Worm (Caenorhabditis elegans) whole organism, young adult: ENCODE results near the gene R12G8.1.

Source experiments
- C17E4.6 ChIP-seq: fragments of 200-800 bp; sonication (Bioruptor generic); IDR thresholded peaks from 2 replicates; pipeline ENCODE4 v1.3.6; 2022; ENCODE audit warnings: missing genetic modification reagents, missing genetic modification characterization, missing compliant biosample characterization
- F10E7.11 ChIP-seq: sonication (generic microtip); optimal IDR thresholded peaks from 2 replicates; lab custom pipeline; 2017; ENCODE audit warnings: mild to moderate bottlenecking, missing genetic modification characterization, moderate library complexity, missing compliant biosample characterization
- F22D6.2 ChIP-seq: sonication (generic microtip); optimal IDR thresholded peaks from 2 replicates; lab custom pipeline; 2016; ENCODE audit warnings: mild to moderate bottlenecking, missing genetic modification characterization, missing compliant biosample characterization
- F23B12.7 ChIP-seq: sonication (generic microtip); optimal IDR thresholded peaks from 2 replicates; lab custom pipeline; 2017; ENCODE audit warnings: missing genetic modification characterization, mild to moderate bottlenecking, missing compliant biosample characterization, antibody characterized with exemption, moderate library complexity; ENCODE audit not compliant: insufficient read depth
- F33H1.4 ChIP-seq: fragments of 200-800 bp; sonication (Bioruptor generic); IDR thresholded peaks from 2 replicates; pipeline ENCODE4 v1.3.6; 2022; ENCODE audit warnings: missing genetic modification reagents, missing genetic modification characterization, missing compliant biosample characterization
- F52B5.7 ChIP-seq: sonication (generic microtip); optimal IDR thresholded peaks from 2 replicates; lab custom pipeline; 2016; ENCODE audit warnings: mild to moderate bottlenecking, missing genetic modification characterization, missing compliant biosample characterization
- Y53F4B.3 ChIP-seq: fragments of 200-800 bp; sonication (Bioruptor generic); IDR thresholded peaks from 2 replicates; pipeline ENCODE4 v1.3.6; 2022; ENCODE audit warnings: missing genetic modification reagents, missing genetic modification characterization, missing compliant biosample characterization
- Y53G8AR.9 ChIP-seq: fragments of 200-800 bp; sonication (Bioruptor generic); conservative IDR thresholded peaks from 2 replicates; pipeline ENCODE4 v1.3.6; 2022; ENCODE audit warnings: missing genetic modification reagents, missing genetic modification characterization, missing compliant biosample characterization
- akir-1 ChIP-seq: fragments of 200-800 bp; sonication (Bioruptor generic); optimal IDR thresholded peaks from 2 replicates; lab custom pipeline; 2018; ENCODE audit warnings: mild to moderate bottlenecking, missing genetic modification characterization, moderate library complexity, missing compliant biosample characterization
- athp-1 ChIP-seq: sonication (generic microtip); optimal IDR thresholded peaks from 2 replicates; lab custom pipeline; 2017; ENCODE audit warnings: mild to moderate bottlenecking, missing genetic modification characterization, missing compliant biosample characterization
- ceh-100 ChIP-seq: fragments of 200-800 bp; sonication (Bioruptor generic); IDR thresholded peaks from 2 replicates; pipeline ENCODE4 v1.3.6; 2022; ENCODE audit warnings: missing genetic modification reagents, missing genetic modification characterization, missing compliant biosample characterization
- ceh-40 ChIP-seq: fragments of 200-800 bp; sonication (Bioruptor generic); IDR thresholded peaks from 2 replicates; pipeline ENCODE4 v1.3.6; 2022; ENCODE audit warnings: missing genetic modification characterization, missing compliant biosample characterization
- ceh-58 ChIP-seq: fragments of 200-800 bp; sonication (Bioruptor generic); IDR thresholded peaks from 2 replicates; pipeline ENCODE4 v1.3.6; 2022; ENCODE audit warnings: missing genetic modification characterization, missing compliant biosample characterization
- dpff-1 ChIP-seq: sonication (generic microtip); optimal IDR thresholded peaks from 2 replicates; lab custom pipeline; 2017; ENCODE audit warnings: mild to moderate bottlenecking, missing genetic modification characterization, missing compliant biosample characterization
- egl-18 ChIP-seq: fragments of 200-800 bp; sonication (Bioruptor generic); IDR thresholded peaks from 2 replicates; pipeline ENCODE4 v1.3.6; 2022; ENCODE audit warnings: missing genetic modification reagents, missing genetic modification characterization, missing compliant biosample characterization
- egl-44 ChIP-seq: fragments of 200-800 bp; sonication (Bioruptor generic); IDR thresholded peaks from 2 replicates; pipeline ENCODE4 v1.3.6; 2022; ENCODE audit warnings: missing genetic modification reagents, missing genetic modification characterization, missing compliant biosample characterization
- fkh-3 ChIP-seq: sonication (generic microtip); optimal IDR thresholded peaks from 2 replicates; lab custom pipeline; 2016; ENCODE audit warnings: mild to moderate bottlenecking, missing genetic modification characterization, missing compliant biosample characterization
- gei-17 ChIP-seq: fragments of 200-800 bp; sonication (Bioruptor generic); optimal IDR thresholded peaks from 2 replicates; lab custom pipeline; 2018; ENCODE audit warnings: mild to moderate bottlenecking, missing genetic modification characterization, missing compliant biosample characterization
- let-526 ChIP-seq: fragments of 200-800 bp; sonication (Bioruptor generic); IDR thresholded peaks from 2 replicates; pipeline ENCODE4 v1.3.6; 2022; ENCODE audit warnings: missing genetic modification reagents, missing genetic modification characterization, missing compliant biosample characterization
- let-607 ChIP-seq, 2 experiments: fragments of 200-800 bp in 1 of 2; sonication (Bioruptor generic) in 1 of 2; sonication (generic microtip) in 1 of 2; optimal IDR thresholded peaks; 2 replicates each; lab custom pipeline; 2016 to 2018; ENCODE audit warnings: mild to moderate bottlenecking in 2 of 2, missing compliant biosample characterization in 2 of 2, missing genetic modification characterization in 2 of 2, moderate library complexity in 2 of 2, missing genotype in 1 of 2
- lin-40 ChIP-seq: sonication (generic microtip); optimal IDR thresholded peaks from 2 replicates; lab custom pipeline; 2016; ENCODE audit warnings: missing genetic modification characterization, mild to moderate bottlenecking, missing compliant biosample characterization, missing genotype, missing genetic modification reagents
- lsy-27 ChIP-seq: sonication (generic microtip); optimal IDR thresholded peaks from 2 replicates; lab custom pipeline; 2017; ENCODE audit warnings: missing genetic modification characterization, mild to moderate bottlenecking, missing compliant biosample characterization, antibody characterized with exemption, missing genotype, borderline replicate concordance; ENCODE audit not compliant: insufficient read depth
- mxl-1 ChIP-seq: sonication (generic microtip); optimal IDR thresholded peaks from 2 replicates; lab custom pipeline; 2016; ENCODE audit warnings: missing genetic modification characterization, missing compliant biosample characterization
- nhr-120 ChIP-seq: fragments of 200-800 bp; sonication (Bioruptor generic); IDR thresholded peaks from 2 replicates; pipeline ENCODE4 v1.3.6; 2022; ENCODE audit warnings: missing genetic modification characterization, missing compliant biosample characterization
- nhr-27 ChIP-seq: fragments of 200-800 bp; sonication (Bioruptor generic); optimal IDR thresholded peaks from 2 replicates; lab custom pipeline; 2018; ENCODE audit warnings: mild to moderate bottlenecking, missing genetic modification characterization, moderate library complexity, missing compliant biosample characterization
- rcor-1 ChIP-seq: fragments of 200-800 bp; sonication (Bioruptor generic); IDR thresholded peaks from 2 replicates; pipeline ENCODE4 v1.3.6; 2022; ENCODE audit warnings: missing genetic modification reagents, missing genetic modification characterization, missing compliant biosample characterization
- rec-8 ChIP-seq, 2 experiments: sonication (generic microtip); optimal IDR thresholded peaks; 2 replicates each; lab custom pipeline; 2016; ENCODE audit warnings: mild to moderate bottlenecking in 2 of 2, missing genetic modification characterization in 2 of 2, missing genetic modification reagents in 2 of 2, missing genotype in 2 of 2, missing biosample characterization in 1 of 2, missing compliant biosample characterization in 1 of 2, moderate library complexity in 1 of 2
- repo-1 ChIP-seq: sonication (generic microtip); optimal IDR thresholded peaks from 2 replicates; lab custom pipeline; 2017; ENCODE audit warnings: mild to moderate bottlenecking, missing genetic modification characterization, missing compliant biosample characterization
- rpc-1 ChIP-seq, 2 experiments: fragments of 150-350 bp in 1 of 2; sonication (generic microtip) in 1 of 2; optimal IDR thresholded peaks; 2 replicates each; lab custom pipeline; 2014 to 2018; ENCODE audit warnings: missing biosample characterization in 1 of 2, missing genetic modification characterization in 1 of 2, missing genetic modification reagents in 1 of 2, missing genotype in 1 of 2
- snpc-3.4 ChIP-seq: sonication (generic microtip); optimal IDR thresholded peaks from 2 replicates; lab custom pipeline; 2017; ENCODE audit warnings: missing genetic modification characterization, mild to moderate bottlenecking, missing compliant biosample characterization, antibody characterized with exemption, moderate library complexity, missing genotype, missing genetic modification reagents
- zfh-2 ChIP-seq: fragments of 200-800 bp; sonication (Bioruptor generic); conservative IDR thresholded peaks from 2 replicates; pipeline ENCODE4 v1.3.6; 2022; ENCODE audit warnings: missing genetic modification reagents, missing genetic modification characterization, missing compliant biosample characterization
- zim-3 ChIP-seq: sonication (generic microtip); optimal IDR thresholded peaks from 2 replicates; lab custom pipeline; 2017; ENCODE audit warnings: mild to moderate bottlenecking, missing genetic modification characterization, moderate library complexity, missing compliant biosample characterization

The R12G8.1 gene

ce11 chrV:17712349-17712748 is 36.7 kb downstream of the R12G8.1 start:
- TF ChIP-seq Y53F4B.3 (GFP tag; lab: Robert Waterston, UW) (no peak), zfh-2 (GFP tag; lab: Robert Waterston, UW) (peak; percentile 68), nhr-120 (GFP tag; lab: Robert Waterston, UW) (0 out of 2 replicates have a peak, but pooled peaks have one; percentile 44), zim-3 (tag; lab: Kevin White, UChicago) (no peak)

ce11 chrV:17707022-17707421 is 42.0 kb downstream of the R12G8.1 start, which contains the start of gene srh-31:
Gene srh-31, plus strand, starts transcription at chrV:17707322.
- TF ChIP-seq rpc-1 (optimal IDR thresholded peaks at IDR 0.05; lab: Kevin White, UChicago) (no peak), rpc-1 (tag; optimal IDR thresholded peaks at IDR 0.05; lab: Kevin White, UChicago) (no peak)

DNA sequence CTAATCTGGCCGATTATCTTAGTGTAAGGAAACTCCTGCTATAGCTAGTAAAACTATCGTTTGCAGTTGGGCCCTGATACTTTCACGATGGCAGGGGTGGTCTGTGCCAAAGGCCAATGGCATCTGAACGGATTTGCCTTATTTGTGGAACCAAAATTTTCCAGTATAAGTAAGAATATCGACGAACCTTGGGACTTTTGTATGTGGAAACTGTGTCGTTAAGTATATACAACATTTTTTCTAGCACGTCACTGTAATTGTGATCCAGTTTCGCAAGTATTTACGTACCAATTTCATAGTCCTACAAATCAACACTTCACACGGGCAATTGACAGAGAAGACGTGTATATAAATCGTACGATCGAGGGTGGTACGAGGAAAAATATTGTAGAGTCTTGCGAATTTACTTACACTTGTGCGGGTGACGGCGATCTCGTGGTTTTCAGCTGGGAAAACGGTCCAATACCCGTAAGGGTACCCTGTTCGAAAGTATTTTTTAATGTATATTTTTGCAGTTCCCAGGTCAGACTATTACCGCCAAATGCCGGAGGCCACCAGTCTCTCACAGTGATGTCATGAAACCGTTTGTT is 42.7 kb downstream of the R12G8.1 start:
- TF ChIP-seq nhr-27 (tag; lab: Kevin White, UChicago) (no peak), mxl-1 (tag; lab: Kevin White, UChicago) (no peak), snpc-3.4 (tag; lab: Kevin White, UChicago) (no peak), lin-40 (no peak), F10E7.11 (tag; lab: Kevin White, UChicago) (no peak), let-526 (GFP tag; lab: Robert Waterston, UW) (no peak)

DNA sequence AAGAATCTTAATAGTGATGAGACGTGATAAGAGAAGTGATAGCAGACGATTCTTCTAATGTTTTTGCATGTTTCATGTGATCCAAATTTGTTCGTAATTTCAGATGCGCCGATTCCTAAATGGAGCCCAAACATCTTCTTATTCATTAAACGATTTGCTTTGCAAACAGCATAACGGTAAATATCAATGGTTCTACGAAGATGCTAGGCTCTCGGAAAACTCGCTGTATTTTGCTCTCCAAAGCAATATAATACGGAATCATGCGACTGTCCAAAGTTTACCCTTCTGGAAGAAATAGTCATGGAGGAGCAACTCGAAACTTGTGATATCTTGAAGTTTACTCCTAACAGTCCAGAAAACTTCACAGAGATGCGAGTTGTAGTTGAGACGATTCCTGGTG is 43.2 kb downstream of the R12G8.1 start, which contains the start of gene W06D12.6:
Gene W06D12.6 (plus strand): TSS at position 301 of the 400 bp plus-strand sequence.
- TF ChIP-seq athp-1 (tag; lab: Kevin White, UChicago), result no peak
- TF ChIP-seq gei-17 (GFP tag; lab: Kevin White, UChicago), result no peak
- no peak for TF ChIP-seq ceh-100 (GFP tag; lab: Robert Waterston, UW)
- no peak for TF ChIP-seq F52B5.7 (tag; lab: Kevin White, UChicago)
- no peak for TF ChIP-seq F23B12.7
- TF ChIP-seq, all 124 proteins: peak for 0

- TF ChIP-seq athp-1 (tag; lab: Kevin White, UChicago) (no peak), F33H1.4 (GFP tag; lab: Robert Waterston, UW) (no peak), egl-18 (GFP tag; lab: Robert Waterston, UW) (no peak), ceh-40 (no peak), egl-44 (GFP tag; lab: Robert Waterston, UW) (no peak), rec-8 (tag; optimal IDR thresholded peaks at IDR 0.05; lab: Kevin White, UChicago) (no peak), let-607 (tag; optimal IDR thresholded peaks at IDR 0.05; lab: Kevin White, UChicago) (no peak), akir-1 (GFP tag; lab: Kevin White, UChicago) (no peak), dpff-1 (tag; lab: Kevin White, UChicago) (no peak)
These were observed 48.2 kb downstream of the R12G8.1 start, which contains the start of the genes Y26G10.5 and srh-32 for ce11 chrV:17700728-17701262. Gene Y26G10.5, minus strand, starts transcription at chrV:17700828. Gene srh-32, plus strand, starts transcription at chrV:17701212.

ce11 chrV:17699659-17700058 is 49.4 kb downstream of the R12G8.1 start, which contains the start of gene Y26G10.6:
Gene Y26G10.6, plus strand, starts transcription at chrV:17699959.
- TF ChIP-seq C17E4.6 (no peak), ceh-58 (GFP tag; lab: Robert Waterston, UW) (no peak), F22D6.2 (tag; lab: Kevin White, UChicago) (no peak), rcor-1 (GFP tag; lab: Robert Waterston, UW) (no peak), lsy-27 (no peak), Y53G8AR.9 (GFP tag; lab: Robert Waterston, UW) (no peak), fkh-3 (tag; lab: Kevin White, UChicago) (no peak), repo-1 (tag; lab: Kevin White, UChicago) (no peak)
